Fruit fly (Drosophila melanogaster) whole organism, embryonic: ENCODE results near the gene Pgant7.
A peak's percentile ranks its signal among the peaks of the same experiment; 100 is the strongest.

Experiments used
- ATbp ChIP-seq: fragments of 200-800 bp; sonication (Bioruptor generic); optimal IDR thresholded peaks from 2 replicates; lab custom pipeline; 2017; ENCODE audit warnings: missing biosample characterization, mild to moderate bottlenecking, missing genetic modification characterization, missing genetic modification reagents
- Adf1 ChIP-seq: fragments of 200-800 bp; sonication (Bioruptor generic); IDR thresholded peaks from 2 replicates; pipeline ENCODE4 v1.3.6; 2022; ENCODE audit warnings: missing biosample characterization, missing genetic modification characterization
- Atf3 ChIP-seq: fragments of 200-800 bp; sonication (Bioruptor generic); optimal IDR thresholded peaks from 3 replicates; lab custom pipeline; 2016; ENCODE audit warnings: missing biosample characterization, missing genetic modification characterization
- B-H2 ChIP-seq: fragments of 200-800 bp; sonication (Bioruptor generic); optimal IDR thresholded peaks from 2 replicates; lab custom pipeline; 2018; ENCODE audit warnings: missing biosample characterization, mild to moderate bottlenecking, missing genetic modification characterization
- CG1024 ChIP-seq: fragments of 200-800 bp; sonication (Bioruptor generic); IDR thresholded peaks from 2 replicates; pipeline ENCODE4 v1.3.6; 2022; ENCODE audit warnings: missing biosample characterization, missing genetic modification characterization
- CG10274 ChIP-seq: fragments of 200-800 bp; sonication (Bioruptor generic); optimal IDR thresholded peaks from 3 replicates; lab custom pipeline; 2017; ENCODE audit warnings: missing biosample characterization, mild to moderate bottlenecking, missing genetic modification characterization
- CG10654 ChIP-seq: fragments of 200-800 bp; sonication (Bioruptor generic); optimal IDR thresholded peaks from 2 replicates; lab custom pipeline; 2016; ENCODE audit warnings: missing biosample characterization, missing genetic modification characterization
- CG10959 ChIP-seq: fragments of 200-800 bp; sonication (Bioruptor generic); IDR thresholded peaks from 2 replicates; pipeline ENCODE4 v1.3.6; 2022; ENCODE audit warnings: missing biosample characterization, missing genetic modification characterization
- CG13123 ChIP-seq: fragments of 200-800 bp; sonication (Bioruptor generic); optimal IDR thresholded peaks from 2 replicates; lab custom pipeline; 2016; ENCODE audit warnings: missing biosample characterization, missing genetic modification characterization
- CG17385 ChIP-seq: fragments of 200-800 bp; sonication (Bioruptor generic); optimal IDR thresholded peaks from 3 replicates; lab custom pipeline; 2018; ENCODE audit warnings: missing biosample characterization, mild to moderate bottlenecking, missing genetic modification characterization
- CG1792 ChIP-seq: fragments of 200-800 bp; sonication (Bioruptor generic); optimal IDR thresholded peaks from 2 replicates; lab custom pipeline; 2016; ENCODE audit warnings: missing biosample characterization, missing genetic modification characterization
- CG2199 ChIP-seq: fragments of 200-800 bp; sonication (Bioruptor generic); IDR thresholded peaks from 3 replicates; pipeline ENCODE4 v1.3.6; 2022; ENCODE audit warnings: missing biosample characterization, missing genetic modification characterization
- CG30431 ChIP-seq: fragments of 200-800 bp; sonication (Bioruptor generic); optimal IDR thresholded peaks from 2 replicates; lab custom pipeline; 2017; ENCODE audit warnings: missing biosample characterization, missing genetic modification characterization
- CG3995 ChIP-seq: fragments of 200-800 bp; sonication (Bioruptor generic); optimal IDR thresholded peaks from 3 replicates; lab custom pipeline; 2016; ENCODE audit warnings: missing biosample characterization, missing genetic modification characterization
- CG6254 ChIP-seq: fragments of 200-800 bp; sonication (Bioruptor generic); optimal IDR thresholded peaks from 3 replicates; lab custom pipeline; 2017; ENCODE audit warnings: mild to moderate bottlenecking, missing biosample characterization, missing genetic modification reagents, missing genetic modification characterization
- CG6654 ChIP-seq: fragments of 200-800 bp; sonication (Bioruptor generic); optimal IDR thresholded peaks from 2 replicates; lab custom pipeline; 2017; ENCODE audit warnings: missing biosample characterization, mild to moderate bottlenecking, missing genetic modification characterization
- CG7372 ChIP-seq: fragments of 200-800 bp; sonication (Bioruptor generic); IDR thresholded peaks from 2 replicates; pipeline ENCODE4 v1.3.6; 2022; ENCODE audit warnings: missing biosample characterization, missing genetic modification characterization
- CG7745 ChIP-seq: fragments of 200-800 bp; sonication (Bioruptor generic); optimal IDR thresholded peaks from 2 replicates; lab custom pipeline; 2018; ENCODE audit warnings: missing biosample characterization, mild to moderate bottlenecking, missing genetic modification characterization, moderate library complexity
- CG8924 ChIP-seq: fragments of 200-800 bp; optimal IDR thresholded peaks from 3 replicates; lab custom pipeline; 2019; ENCODE audit warnings: missing biosample characterization, mild to moderate bottlenecking, missing genetic modification characterization, moderate library complexity
- CG8944 ChIP-seq: fragments of 200-800 bp; sonication (Bioruptor generic); optimal IDR thresholded peaks from 3 replicates; lab custom pipeline; 2016; ENCODE audit warnings: missing biosample characterization, missing genetic modification characterization
- CTCF ChIP-seq: fragments of 200-800 bp; sonication (Bioruptor generic); optimal IDR thresholded peaks from 2 replicates; lab custom pipeline; 2017; ENCODE audit warnings: missing biosample characterization, mild to moderate bottlenecking, missing genetic modification characterization, moderate library complexity
- E2f2 ChIP-seq: fragments of 200-800 bp; sonication (Bioruptor generic); IDR thresholded peaks from 2 replicates; pipeline ENCODE4 v1.3.6; 2022; ENCODE audit warnings: missing biosample characterization, missing genetic modification characterization
- Eip74EF ChIP-seq, 2 experiments: fragments of 200-800 bp in 1 of 2; fragments of >200 bp in 1 of 2; sonication (Bioruptor generic) in 1 of 2; optimal IDR thresholded peaks; 2 replicates each; lab custom pipeline; 2017 to 2019; ENCODE audit warnings: missing biosample characterization in 2 of 2, missing genetic modification characterization in 2 of 2, mild to moderate bottlenecking in 1 of 2, moderate library complexity in 1 of 2
- Gsc ChIP-seq: fragments of 200-800 bp; sonication (Bioruptor generic); IDR thresholded peaks from 2 replicates; pipeline ENCODE4 v1.3.6; 2022; ENCODE audit warnings: missing biosample characterization, missing genetic modification characterization
- HLH3B ChIP-seq: fragments of 200-800 bp; sonication (Bioruptor generic); IDR thresholded peaks from 2 replicates; pipeline ENCODE4 v1.3.6; 2022; ENCODE audit warnings: missing biosample characterization, missing genetic modification characterization
- HmgZ ChIP-seq: fragments of 200-800 bp; sonication (Bioruptor generic); optimal IDR thresholded peaks from 2 replicates; lab custom pipeline; 2018; ENCODE audit warnings: missing biosample characterization, mild to moderate bottlenecking, missing genetic modification characterization
- Nf-YA ChIP-seq: fragments of 200-800 bp; sonication (Bioruptor generic); IDR thresholded peaks from 2 replicates; pipeline ENCODE4 v1.3.6; 2022; ENCODE audit warnings: missing biosample characterization, missing genetic modification characterization
- Scr ChIP-seq: fragments of 200-800 bp; sonication (Bioruptor generic); IDR thresholded peaks from 2 replicates; pipeline ENCODE4 v1.3.6; 2022; ENCODE audit warnings: missing biosample characterization, missing genetic modification characterization; ENCODE audit not compliant: partially characterized antibody
- Sry-δ ChIP-seq: fragments of 200-800 bp; sonication (Bioruptor generic); optimal IDR thresholded peaks from 2 replicates; lab custom pipeline; 2016; ENCODE audit warnings: missing biosample characterization, missing genetic modification characterization
- ap ChIP-seq: fragments of 200-800 bp; sonication (Bioruptor generic); IDR thresholded peaks from 2 replicates; pipeline ENCODE4 v1.3.6; 2022; ENCODE audit warnings: missing biosample characterization, missing genetic modification characterization
- bab2 ChIP-seq: fragments of 200-800 bp; sonication (Bioruptor generic); optimal IDR thresholded peaks from 2 replicates; lab custom pipeline; 2016; ENCODE audit warnings: missing biosample characterization, missing genetic modification characterization
- bowl ChIP-seq: fragments of 200-800 bp; sonication (Bioruptor generic); IDR thresholded peaks from 2 replicates; pipeline ENCODE4 v1.3.6; 2022; ENCODE audit warnings: missing biosample characterization, missing genetic modification characterization
- caup ChIP-seq: fragments of 200-800 bp; sonication (Bioruptor generic); optimal IDR thresholded peaks from 3 replicates; lab custom pipeline; 2017; ENCODE audit warnings: missing biosample characterization, mild to moderate bottlenecking, missing genetic modification characterization, moderate library complexity; ENCODE audit not compliant: severe bottlenecking
- crc ChIP-seq: fragments of 200-800 bp; sonication (Bioruptor generic); optimal IDR thresholded peaks from 2 replicates; lab custom pipeline; 2016; ENCODE audit warnings: missing biosample characterization, missing genetic modification characterization
- da ChIP-seq: fragments of 200-800 bp; sonication (Bioruptor generic); optimal IDR thresholded peaks from 2 replicates; lab custom pipeline; 2016; ENCODE audit warnings: missing biosample characterization, missing genetic modification characterization
- dpn ChIP-seq, 2 experiments: fragments of 200-800 bp; sonication (Bioruptor generic); optimal IDR thresholded peaks; 3 replicates each; lab custom pipeline; 2016; ENCODE audit warnings: missing biosample characterization in 2 of 2, missing genetic modification characterization in 2 of 2
- dysf ChIP-seq: fragments of 200-800 bp; sonication (Bioruptor generic); IDR thresholded peaks from 3 replicates; pipeline ENCODE4 v1.3.6; 2022; ENCODE audit warnings: missing biosample characterization, missing genetic modification characterization
- fd3F ChIP-seq: fragments of 200-800 bp; sonication (Bioruptor generic); optimal IDR thresholded peaks from 2 replicates; lab custom pipeline; 2018; ENCODE audit warnings: missing biosample characterization, mild to moderate bottlenecking, missing genetic modification characterization, moderate library complexity
- gro ChIP-seq: fragments of 200-800 bp; sonication (Bioruptor generic); optimal IDR thresholded peaks from 2 replicates; lab custom pipeline; 2016; ENCODE audit warnings: missing biosample characterization, missing genetic modification characterization
- hbn ChIP-seq: fragments of 200-800 bp; sonication (Bioruptor generic); IDR thresholded peaks from 2 replicates; pipeline ENCODE4 v1.3.6; 2022; ENCODE audit warnings: missing biosample characterization, missing genetic modification characterization; ENCODE audit not compliant: partially characterized antibody
- her ChIP-seq: fragments of 200-800 bp; sonication (Bioruptor generic); optimal IDR thresholded peaks from 2 replicates; lab custom pipeline; 2016; ENCODE audit warnings: missing biosample characterization, missing genetic modification characterization
- knrl ChIP-seq: fragments of 200-800 bp; sonication (Bioruptor generic); IDR thresholded peaks from 3 replicates; pipeline ENCODE4 v1.3.6; 2022; ENCODE audit warnings: missing biosample characterization, missing genetic modification characterization; ENCODE audit not compliant: partially characterized antibody
- lola ChIP-seq, 3 experiments: fragments of >200 bp in 2 of 3; fragments of 200-800 bp in 1 of 3; sonication (Bioruptor generic) in 1 of 3; optimal IDR thresholded peaks; 2 replicates each; lab custom pipeline; 2017 to 2019; ENCODE audit warnings: missing biosample characterization in 3 of 3, missing genetic modification characterization in 3 of 3, mild to moderate bottlenecking in 1 of 3, moderate library complexity in 1 of 3
- pho ChIP-seq: fragments of 200-800 bp; sonication (Bioruptor generic); optimal IDR thresholded peaks from 2 replicates; lab custom pipeline; 2016; ENCODE audit warnings: missing biosample characterization, missing genetic modification characterization
- seq ChIP-seq: fragments of 200-800 bp; sonication (Bioruptor generic); IDR thresholded peaks from 2 replicates; pipeline ENCODE4 v1.3.6; 2022; ENCODE audit warnings: missing biosample characterization, missing genetic modification characterization
- sna ChIP-seq: fragments of 200-800 bp; sonication (Bioruptor generic); IDR thresholded peaks from 2 replicates; pipeline ENCODE4 v1.3.6; 2022; ENCODE audit warnings: missing biosample characterization, missing genetic modification characterization; ENCODE audit not compliant: partially characterized antibody
- sug ChIP-seq: fragments of 200-800 bp; optimal IDR thresholded peaks from 2 replicates; lab custom pipeline; 2019; ENCODE audit warnings: missing biosample characterization, mild to moderate bottlenecking, missing genetic modification characterization, moderate library complexity
- tap ChIP-seq: fragments of 200-800 bp; optimal IDR thresholded peaks from 3 replicates; lab custom pipeline; 2019; ENCODE audit warnings: missing biosample characterization, mild to moderate bottlenecking, missing genetic modification characterization, moderate library complexity
- unpg ChIP-seq: fragments of 200-800 bp; sonication (Bioruptor generic); optimal IDR thresholded peaks from 3 replicates; lab custom pipeline; 2018; ENCODE audit warnings: missing biosample characterization, mild to moderate bottlenecking, missing genetic modification characterization, moderate library complexity
- vvl ChIP-seq: fragments of 200-800 bp; sonication (Bioruptor generic); IDR thresholded peaks from 2 replicates; pipeline ENCODE4 v1.3.6; 2022; ENCODE audit warnings: missing biosample characterization, missing genetic modification characterization
- wek ChIP-seq: fragments of 200-800 bp; sonication (Bioruptor generic); optimal IDR thresholded peaks from 3 replicates; lab custom pipeline; 2018; ENCODE audit warnings: missing biosample characterization, mild to moderate bottlenecking, missing genetic modification characterization, moderate library complexity
- z ChIP-seq: fragments of 200-800 bp; sonication (Bioruptor generic); IDR thresholded peaks from 3 replicates; pipeline ENCODE4 v1.3.6; 2022; ENCODE audit warnings: missing biosample characterization, missing genetic modification characterization

Pgant7 gene

DNA sequence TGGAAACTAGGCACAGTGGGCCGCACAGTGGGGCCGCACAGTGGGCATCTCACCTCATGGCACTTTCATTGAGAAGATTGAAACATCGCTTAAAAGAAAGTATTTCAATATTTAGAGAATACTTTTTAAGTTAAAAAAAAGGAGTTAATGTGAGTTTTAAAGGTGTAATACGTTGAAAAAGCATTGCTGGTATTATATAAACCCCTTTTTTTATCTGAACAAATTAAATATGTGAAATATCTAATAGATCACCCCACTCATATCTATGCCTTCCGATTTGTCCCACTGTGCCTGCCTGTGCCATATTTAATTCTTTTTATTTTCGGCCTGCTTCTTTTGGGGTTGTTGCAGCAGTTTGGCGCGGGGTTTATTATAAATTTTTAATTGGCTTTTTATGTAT lies 33.5 kb upstream of the Pgant7 start (continued):
- TF ChIP-seq vvl (GFP tag; lab: Robert Waterston, UW), result 0 out of 2 replicates have a peak, but pooled peaks have one; percentile 27
- TF ChIP-seq Nf-YA (GFP tag; lab: Robert Waterston, UW), result no peak
- no peak for TF ChIP-seq CG7372
- no peak for TF ChIP-seq hbn (GFP tag; lab: Robert Waterston, UW)
- TF ChIP-seq bowl, result no peak
- TF ChIP-seq dpn (GFP tag; optimal IDR thresholded peaks at IDR 0.05; lab: Kevin White, UChicago), result no peak
- no peak for TF ChIP-seq CTCF
- no peak for TF ChIP-seq Adf1 (GFP tag; lab: Robert Waterston, UW)
- no peak for TF ChIP-seq HmgZ (tag; lab: Kevin White, UChicago)
- no peak for TF ChIP-seq Scr (GFP tag; lab: Robert Waterston, UW)
- TF ChIP-seq E2f2 (GFP tag; lab: Robert Waterston, UW), result no peak
- TF ChIP-seq CG30431, result no peak
- TF ChIP-seq Atf3 (GFP tag; lab: Kevin White, UChicago), result no peak
- TF ChIP-seq bab2 (GFP tag; lab: Kevin White, UChicago), result peak; percentile 47
- TF ChIP-seq caup (GFP tag; lab: Kevin White, UChicago), result no peak
- TF ChIP-seq gro (GFP tag; lab: Kevin White, UChicago), result no peak
- TF ChIP-seq her (GFP tag; lab: Kevin White, UChicago), result no peak
- 0 out of 3 replicates have a peak, but pooled peaks have one; percentile 34 for TF ChIP-seq dysf (GFP tag; lab: Robert Waterston, UW)
- no peak for TF ChIP-seq knrl (GFP tag; lab: Robert Waterston, UW)
- TF ChIP-seq CG17385 (GFP tag; lab: Kevin White, UChicago), result peak; percentile 31
- no peak for TF ChIP-seq fd3F (GFP tag; lab: Kevin White, UChicago)
- TF ChIP-seq tap (tag; lab: Kevin White, UChicago), result no peak
- TF ChIP-seq CG6654 (GFP tag; lab: Kevin White, UChicago), result no peak
- TF ChIP-seq seq (GFP tag; lab: Robert Waterston, UW), result no peak
- no peak for TF ChIP-seq CG2199 (GFP tag; lab: Robert Waterston, UW)
- no peak for TF ChIP-seq da (GFP tag; lab: Kevin White, UChicago)
- TF ChIP-seq CG1024 (GFP tag; lab: Robert Waterston, UW), result no peak
- no peak for TF ChIP-seq CG10274 (GFP tag; lab: Kevin White, UChicago)
- no peak for TF ChIP-seq HLH3B (GFP tag; lab: Robert Waterston, UW)
- no peak for TF ChIP-seq CG10959 (GFP tag; lab: Robert Waterston, UW)
- no peak for TF ChIP-seq CG6254 (GFP tag; lab: Kevin White, UChicago)
- TF ChIP-seq ap (GFP tag; lab: Robert Waterston, UW), result no peak
- no peak for TF ChIP-seq sug
- peak in 1 of 2 experiments; percentile 61 for TF ChIP-seq Eip74EF (GFP tag; optimal IDR thresholded peaks at IDR 0.05; lab: Kevin White, UChicago)
- TF ChIP-seq ATbp (GFP tag; lab: Kevin White, UChicago), result peak; percentile 60
- TF ChIP-seq Gsc (GFP tag; lab: Robert Waterston, UW), result no peak
- TF ChIP-seq lola (GFP tag; optimal IDR thresholded peaks at IDR 0.05; lab: Kevin White, UChicago), result peak in 1 of 3 experiments; percentile 57
- no peak for TF ChIP-seq B-H2 (GFP tag; lab: Kevin White, UChicago)
- TF ChIP-seq CG1792, result no peak
- TF ChIP-seq z (GFP tag; lab: Robert Waterston, UW), result no peak
- TF ChIP-seq CG13123 (GFP tag; lab: Kevin White, UChicago), result no peak
- no peak for TF ChIP-seq Sry-δ (GFP tag; lab: Kevin White, UChicago)
- TF ChIP-seq wek, result no peak
- no peak for TF ChIP-seq CG7745
- TF ChIP-seq crc, result no peak
- TF ChIP-seq CG8944 (GFP tag; lab: Kevin White, UChicago), result no peak
- TF ChIP-seq CG3995 (GFP tag; lab: Kevin White, UChicago), result no peak
- TF ChIP-seq sna (GFP tag; lab: Robert Waterston, UW), result no peak
- TF ChIP-seq unpg, result peak; percentile 34
- no peak for TF ChIP-seq CG10654 (GFP tag; lab: Kevin White, UChicago)
- peak; percentile 23 for TF ChIP-seq CG8924
- no peak for TF ChIP-seq pho (GFP tag; lab: Kevin White, UChicago)
